Worm (Caenorhabditis elegans) whole organism, L4 larva: ENCODE measurements around the gene pipp-4P.

Experiments used
- T26A8.4 ChIP-seq: fragments of 200-800 bp; sonication (Bioruptor generic); IDR thresholded peaks from 2 replicates; pipeline ENCODE4 v1.3.6; 2022; ENCODE audit warnings: missing genetic modification characterization, missing compliant biosample characterization
- fkh-10 ChIP-seq: fragments of 150-350 bp; optimal IDR thresholded peaks from 2 replicates; lab custom pipeline; 2014; ENCODE audit warnings: missing biosample characterization, missing genetic modification reagents, missing genetic modification characterization
- fos-1 ChIP-seq: fragments of 150-350 bp; optimal IDR thresholded peaks from 2 replicates; lab custom pipeline; 2014; ENCODE audit warnings: missing biosample characterization, missing genetic modification characterization
- lin-13 ChIP-seq: fragments of 150-350 bp; optimal IDR thresholded peaks from 2 replicates; lab custom pipeline; 2014; ENCODE audit warnings: missing biosample characterization, missing genetic modification reagents, missing genetic modification characterization
- nhr-237 ChIP-seq: sonication (generic microtip); optimal IDR thresholded peaks from 2 replicates; lab custom pipeline; 2017; ENCODE audit warnings: missing biosample characterization, missing genetic modification characterization
- nhr-6 ChIP-seq: fragments of 150-350 bp; optimal IDR thresholded peaks from 2 replicates; lab custom pipeline; 2014; ENCODE audit warnings: missing biosample characterization, missing genetic modification characterization
- pha-4 ChIP-seq, 2 experiments: fragments of 150-350 bp in 1 of 2; fragments of 200-800 bp in 1 of 2; sonication (Bioruptor generic) in 1 of 2; IDR thresholded peaks in 1 of 2; optimal IDR thresholded peaks in 1 of 2; 2 replicates each; pipeline versions ENCODE4 v1.3.6 to Lab custom; 2014 to 2022; ENCODE audit warnings: missing genetic modification characterization in 2 of 2, missing genetic modification reagents in 2 of 2, missing biosample characterization in 1 of 2, missing compliant biosample characterization in 1 of 2
- rbr-2 ChIP-seq: sonication (generic microtip); optimal IDR thresholded peaks from 2 replicates; lab custom pipeline; 2016; ENCODE audit warnings: missing genotype, missing genetic modification characterization, missing compliant biosample characterization
- skn-1 ChIP-seq: fragments of 150-350 bp; optimal IDR thresholded peaks from 2 replicates; lab custom pipeline; 2014; ENCODE audit warnings: missing biosample characterization, missing genetic modification characterization
- spr-1 ChIP-seq: sonication (generic microtip); optimal IDR thresholded peaks from 2 replicates; lab custom pipeline; 2016; ENCODE audit warnings: mild to moderate bottlenecking, missing genetic modification characterization, missing compliant biosample characterization
- unc-39 ChIP-seq: sonication (generic microtip); optimal IDR thresholded peaks from 2 replicates; lab custom pipeline; 2017; ENCODE audit warnings: missing biosample characterization, missing genetic modification characterization

DNA sequence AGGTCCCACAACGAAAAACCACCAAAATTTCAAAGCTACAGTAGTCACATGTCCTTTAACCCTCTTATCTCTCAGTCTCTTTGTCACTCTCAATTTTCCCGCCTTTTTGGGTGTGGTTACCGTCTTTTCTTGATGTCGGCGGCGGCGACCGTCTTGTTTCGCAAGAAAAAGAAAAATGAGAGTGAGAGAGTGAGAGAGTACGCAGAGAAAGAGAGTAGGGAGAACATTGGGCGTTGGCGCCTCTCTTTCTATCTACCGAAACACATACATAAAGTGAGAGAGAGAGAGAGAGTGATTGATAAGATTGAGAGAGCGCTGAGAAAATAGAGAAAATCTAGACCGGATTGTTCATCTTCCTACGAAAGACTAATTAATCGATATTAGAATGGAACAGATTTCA is 56.9 kb downstream of the pipp-4P start:
- no peak for TF ChIP-seq nhr-237 (tag; lab: Kevin White, UChicago)
- no peak for TF ChIP-seq rbr-2 (tag; lab: Kevin White, UChicago)
- TF ChIP-seq unc-39 (tag; lab: Kevin White, UChicago): no peak
- TF ChIP-seq skn-1 (tag; lab: Kevin White, UChicago): no peak
- TF ChIP-seq fos-1: no peak
- TF ChIP-seq nhr-6: no peak
- TF ChIP-seq fkh-10: no peak
- TF ChIP-seq spr-1 (tag; lab: Kevin White, UChicago): peak; percentile 19
- TF ChIP-seq T26A8.4 (GFP tag; lab: Robert Waterston, UW): peak; percentile 46; the same call in 1 of the 2 replicates
- no peak for TF ChIP-seq pha-4 (GFP tag; IDR thresholded peaks at IDR 0.05; lab: Robert Waterston, UW)
- TF ChIP-seq pha-4 (tag; optimal IDR thresholded peaks at IDR 0.05; lab: Kevin White, UChicago): no peak
- TF ChIP-seq lin-13: peak; percentile 67
